Worm (Caenorhabditis elegans): ENCODE measurements around the gene C06B8.2.

Gene C06B8.2

DNA sequence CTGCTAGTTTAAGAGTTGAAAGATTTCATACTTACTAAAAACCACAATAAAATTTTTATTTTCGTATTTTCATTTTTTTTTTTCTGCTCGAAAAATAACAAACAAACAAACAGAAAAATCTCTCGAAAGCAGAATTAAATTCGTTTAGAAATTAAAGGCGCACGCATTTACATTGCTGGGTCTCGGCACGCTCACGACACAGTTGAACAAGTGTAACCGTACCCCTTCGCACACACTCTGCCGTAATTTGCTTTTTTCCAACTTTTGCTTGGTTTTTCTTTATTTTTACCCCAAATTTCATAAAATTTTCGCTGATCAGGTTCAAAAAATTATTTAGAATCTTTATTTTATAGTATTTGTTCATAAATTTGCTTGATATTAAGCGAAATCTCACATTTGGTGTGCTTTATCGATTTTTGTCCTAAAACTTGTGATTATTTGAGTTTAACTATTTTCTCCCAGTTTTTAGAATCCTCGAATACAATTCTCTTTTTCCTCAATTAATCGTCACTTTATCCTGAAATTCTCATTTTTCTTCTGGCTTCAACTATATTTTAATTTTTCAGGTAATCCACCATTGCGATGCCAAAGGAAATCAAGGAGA is 33.2 kb upstream of the C06B8.2 start, which contains the start of gene rpl-38 (continued):
- TF ChIP-seq zip-2 (tag; optimal IDR thresholded peaks at IDR 0.05) (no peak), gei-8 (GFP tag; optimal IDR thresholded peaks at IDR 0.05) (no peak), snpc-1.2 (GFP tag; IDR thresholded peaks at IDR 0.05) (peak; percentile 60), lim-7 (GFP tag; IDR thresholded peaks at IDR 0.05) (no peak), hlh-11 (tag; optimal IDR thresholded peaks at IDR 0.05) (peak; percentile 56), jun-1 (tag; optimal IDR thresholded peaks at IDR 0.05) (no peak), D1046.2 (GFP tag; IDR thresholded peaks at IDR 0.05) (peak; percentile 100), mes-2 (tag; optimal IDR thresholded peaks at IDR 0.05; ENCODE audit: poor library complexity, severe bottlenecking) (peak; percentile 94), nhr-25 (tag; optimal IDR thresholded peaks at IDR 0.05; ENCODE audit: borderline replicate concordance, insufficient read depth) (no peak), egl-43 (GFP tag; IDR thresholded peaks at IDR 0.05) (no peak), nhr-48 (tag; optimal IDR thresholded peaks at IDR 0.05) (peak; percentile 39), nhr-41 (GFP tag; IDR thresholded peaks at IDR 0.05) (no peak), nhr-237 (tag; optimal IDR thresholded peaks at IDR 0.05) (no peak), R02D3.7 (tag; optimal IDR thresholded peaks at IDR 0.05) (no peak), dmd-9 (GFP tag; IDR thresholded peaks at IDR 0.05) (peak; percentile 58; the same call in 1 of the 2 replicates), aly-2 (tag; optimal IDR thresholded peaks at IDR 0.05) (no peak), arid-1 (GFP tag; conservative IDR thresholded peaks at IDR 0.05) (peak; percentile 70; the same call in 1 of the 2 replicates)

DNA sequence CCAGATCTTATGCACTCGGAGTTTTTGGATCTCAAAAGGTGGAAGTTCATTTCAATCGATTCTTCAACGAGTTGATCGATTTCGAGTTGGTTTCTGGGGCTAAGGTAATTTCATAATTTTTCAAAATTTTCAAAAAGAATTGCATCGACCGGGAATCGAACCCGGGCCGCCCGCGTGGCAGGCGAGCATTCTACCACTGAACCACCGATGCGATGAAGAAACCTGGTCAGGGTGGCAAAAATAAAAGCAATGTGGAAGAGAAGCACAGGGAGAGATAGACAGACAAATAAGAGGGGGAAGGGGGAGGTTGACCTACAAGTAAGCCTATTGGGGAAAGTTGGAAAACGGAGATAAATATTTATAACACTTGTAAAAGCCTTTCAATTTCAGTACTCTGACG is 26.5 kb upstream of the C06B8.2 start:
- TF ChIP-seq T26A8.4 (GFP tag; IDR thresholded peaks at IDR 0.05) (peak; percentile 75), attf-4 (tag; optimal IDR thresholded peaks at IDR 0.05) (no peak), Y48G9A.11 (GFP tag; IDR thresholded peaks at IDR 0.05) (0 out of 2 replicates have a peak, but pooled peaks have one; percentile 41), madf-5 (GFP tag; IDR thresholded peaks at IDR 0.05) (0 out of 4 replicates have a peak, but pooled peaks of 1 of the 2 experiments have one; percentile 40), vab-7 (GFP tag; IDR thresholded peaks at IDR 0.05) (peak; percentile 76), tag-97 (GFP tag; IDR thresholded peaks at IDR 0.05) (no peak), php-3 (GFP tag; IDR thresholded peaks at IDR 0.05) (0 out of 2 replicates have a peak, but pooled peaks have one; percentile 39), nhr-11 (tag; optimal IDR thresholded peaks at IDR 0.05) (no peak), spr-1 (tag; optimal IDR thresholded peaks at IDR 0.05) (peak; percentile 28), T20F7.1 (GFP tag; optimal IDR thresholded peaks at IDR 0.05) (no peak), aly-2 (tag; optimal IDR thresholded peaks at IDR 0.05) (no peak), ceh-32 (tag; optimal IDR thresholded peaks at IDR 0.05; ENCODE audit: poor library complexity) (no peak), fos-1 (tag; optimal IDR thresholded peaks at IDR 0.05) (no peak), fkh-10 (GFP tag; optimal IDR thresholded peaks at IDR 0.05) (no peak), spr-3 (GFP tag; optimal IDR thresholded peaks at IDR 0.05) (no peak), nhr-25 (tag; optimal IDR thresholded peaks at IDR 0.05; ENCODE audit: borderline replicate concordance, insufficient read depth) (no peak), Y5F2A.4 (GFP tag; optimal IDR thresholded peaks at IDR 0.05) (peak; percentile 60), ZK337.2 (GFP tag; IDR thresholded peaks at IDR 0.05) (peak; percentile 58; the same call in 1 of the 2 replicates), unc-62 (GFP tag; optimal IDR thresholded peaks at IDR 0.05 in 1 of 2) (no peak), unc-62 (tag; optimal IDR thresholded peaks at IDR 0.05) (no peak), nhr-237 (tag; optimal IDR thresholded peaks at IDR 0.05) (no peak), F10B5.3 (tag; optimal IDR thresholded peaks at IDR 0.05) (no peak), lin-39 (tag; optimal IDR thresholded peaks at IDR 0.05) (no peak), R02D3.7 (tag; optimal IDR thresholded peaks at IDR 0.05) (no peak), gei-8 (GFP tag; optimal IDR thresholded peaks at IDR 0.05) (no peak), set-16 (GFP tag; IDR thresholded peaks at IDR 0.05) (peak; percentile 43; the same call in 1 of the 2 replicates), pqm-1 (tag; optimal IDR thresholded peaks at IDR 0.05) (no peak), D1046.2 (GFP tag; IDR thresholded peaks at IDR 0.05) (peak; percentile 85; the same call in 1 of the 2 replicates), mes-2 (tag; optimal IDR thresholded peaks at IDR 0.05; ENCODE audit: poor library complexity, severe bottlenecking) (peak; percentile 83), aha-1 (tag) (no peak), sdz-12 (GFP tag; optimal IDR thresholded peaks at IDR 0.05) (peak; percentile 54), lin-38 (GFP tag; IDR thresholded peaks at IDR 0.05) (no peak), dpl-1 (GFP tag; optimal IDR thresholded peaks at IDR 0.05) (peak; percentile 16), hlh-30 (tag; optimal IDR thresholded peaks at IDR 0.05; ENCODE audit: insufficient read depth) (no peak), lir-3 (tag; optimal IDR thresholded peaks at IDR 0.05) (no peak), unc-130 (GFP tag; optimal IDR thresholded peaks at IDR 0.05) (peak; percentile 28), zip-2 (tag; optimal IDR thresholded peaks at IDR 0.05) (no peak), F37D6.2 (tag; optimal IDR thresholded peaks at IDR 0.05) (no peak), nhr-111 (GFP tag; optimal IDR thresholded peaks at IDR 0.05) (no peak)

Data from whole organism, L4 larva.